Fruit fly (Drosophila melanogaster) whole organism, embryonic: Measurements from ENCODE around the gene CG11710.

Experiments used
- Atf6 ChIP-seq: fragments of 200-800 bp; sonication (Bioruptor generic); IDR thresholded peaks from 2 replicates; pipeline ENCODE4 v1.3.6; 2022; ENCODE audit warnings: missing biosample characterization, missing genetic modification characterization
- CG1024 ChIP-seq: fragments of 200-800 bp; sonication (Bioruptor generic); IDR thresholded peaks from 2 replicates; pipeline ENCODE4 v1.3.6; 2022; ENCODE audit warnings: missing biosample characterization, missing genetic modification characterization
- CG10654 ChIP-seq: fragments of 200-800 bp; sonication (Bioruptor generic); optimal IDR thresholded peaks from 2 replicates; lab custom pipeline; 2016; ENCODE audit warnings: missing biosample characterization, missing genetic modification characterization
- CG15479 ChIP-seq: fragments of 200-800 bp; sonication (Bioruptor generic); optimal IDR thresholded peaks from 3 replicates; lab custom pipeline; 2019; ENCODE audit warnings: missing biosample characterization, mild to moderate bottlenecking, missing genetic modification characterization, moderate library complexity
- CG2712 ChIP-seq: fragments of 200-800 bp; optimal IDR thresholded peaks from 3 replicates; lab custom pipeline; 2019; ENCODE audit warnings: missing biosample characterization, mild to moderate bottlenecking, missing genetic modification characterization, moderate library complexity
- CG30403 ChIP-seq: fragments of 200-800 bp; sonication (Bioruptor generic); optimal IDR thresholded peaks from 3 replicates; lab custom pipeline; 2016; ENCODE audit warnings: missing biosample characterization, missing genetic modification characterization
- CG3163 ChIP-seq: fragments of 200-800 bp; sonication (Bioruptor generic); optimal IDR thresholded peaks from 3 replicates; lab custom pipeline; 2016; ENCODE audit warnings: missing biosample characterization, missing genetic modification characterization
- CG3995 ChIP-seq: fragments of 200-800 bp; sonication (Bioruptor generic); optimal IDR thresholded peaks from 3 replicates; lab custom pipeline; 2016; ENCODE audit warnings: missing biosample characterization, missing genetic modification characterization
- CG43689 ChIP-seq: fragments of 200-800 bp; sonication (Bioruptor generic); IDR thresholded peaks from 2 replicates; pipeline ENCODE4 v1.3.6; 2022; ENCODE audit warnings: missing biosample characterization, missing genetic modification characterization
- CG4730 ChIP-seq: fragments of 200-800 bp; sonication (Bioruptor generic); IDR thresholded peaks from 2 replicates; pipeline ENCODE4 v1.3.6; 2022; ENCODE audit warnings: missing biosample characterization, missing genetic modification characterization
- CG4854 ChIP-seq: fragments of 200-800 bp; sonication (Bioruptor generic); optimal IDR thresholded peaks from 2 replicates; lab custom pipeline; 2016; ENCODE audit warnings: missing biosample characterization, missing genetic modification characterization, inconsistent platforms
- CG5953 ChIP-seq: fragments of 200-800 bp; sonication (Bioruptor generic); IDR thresholded peaks from 2 replicates; pipeline ENCODE4 v1.3.6; 2022; ENCODE audit warnings: missing biosample characterization, missing genetic modification characterization
- CkIIα-i1 ChIP-seq: fragments of 200-800 bp; sonication (Bioruptor generic); IDR thresholded peaks from 2 replicates; pipeline ENCODE4 v1.3.6; 2022; ENCODE audit warnings: missing biosample characterization, missing genetic modification characterization
- CrebB ChIP-seq: fragments of 200-800 bp; sonication (Bioruptor generic); optimal IDR thresholded peaks from 3 replicates; lab custom pipeline; 2018; ENCODE audit warnings: missing biosample characterization, mild to moderate bottlenecking, missing genetic modification characterization
- D19B ChIP-seq: fragments of 200-800 bp; sonication (Bioruptor generic); optimal IDR thresholded peaks from 2 replicates; lab custom pipeline; 2017; ENCODE audit warnings: missing biosample characterization, mild to moderate bottlenecking, missing genetic modification characterization
- Deaf1 ChIP-seq: fragments of 200-800 bp; optimal IDR thresholded peaks from 3 replicates; lab custom pipeline; 2019; ENCODE audit warnings: missing biosample characterization, mild to moderate bottlenecking, missing genetic modification characterization, moderate library complexity
- Drgx ChIP-seq: fragments of 200-800 bp; sonication (Bioruptor generic); IDR thresholded peaks from 2 replicates; pipeline ENCODE4 v1.3.6; 2022; ENCODE audit warnings: missing biosample characterization, missing genetic modification characterization
- Fer1 ChIP-seq: fragments of 200-800 bp; sonication (Bioruptor generic); optimal IDR thresholded peaks from 2 replicates; lab custom pipeline; 2017; ENCODE audit warnings: missing biosample characterization, mild to moderate bottlenecking, missing genetic modification characterization
- GATAe ChIP-seq: fragments of 200-800 bp; sonication (Bioruptor generic); conservative IDR thresholded peaks from 2 replicates; pipeline ENCODE4 v1.3.6; 2022; ENCODE audit warnings: missing biosample characterization, missing genetic modification characterization
- Gug ChIP-seq: fragments of 200-800 bp; sonication (Bioruptor generic); IDR thresholded peaks from 4 replicates; pipeline ENCODE4 v1.3.6; 2022; ENCODE audit warnings: missing biosample characterization, missing genetic modification characterization
- H2.0 ChIP-seq: fragments of 200-800 bp; sonication (Bioruptor generic); IDR thresholded peaks from 2 replicates; pipeline ENCODE4 v1.3.6; 2022; ENCODE audit warnings: missing biosample characterization, missing genetic modification characterization
- HLH3B ChIP-seq: fragments of 200-800 bp; sonication (Bioruptor generic); IDR thresholded peaks from 2 replicates; pipeline ENCODE4 v1.3.6; 2022; ENCODE audit warnings: missing biosample characterization, missing genetic modification characterization
- Hand ChIP-seq: fragments of 200-800 bp; sonication (Bioruptor generic); optimal IDR thresholded peaks from 2 replicates; lab custom pipeline; 2017; ENCODE audit warnings: mild to moderate bottlenecking, missing biosample characterization, missing genetic modification reagents, missing genetic modification characterization
- Hmx ChIP-seq: fragments of 200-800 bp; sonication (Bioruptor generic); optimal IDR thresholded peaks from 2 replicates; lab custom pipeline; 2016; ENCODE audit warnings: missing biosample characterization, missing genetic modification characterization
- MESR4 ChIP-seq: fragments of 200-800 bp; sonication (Bioruptor generic); optimal IDR thresholded peaks from 2 replicates; lab custom pipeline; 2018; ENCODE audit warnings: missing biosample characterization, mild to moderate bottlenecking, missing genetic modification characterization, moderate library complexity
- Med ChIP-seq: fragments of 200-800 bp; sonication (Bioruptor generic); peaks from one replicate; lab custom pipeline; 2016; ENCODE audit warnings: missing biosample characterization, missing genetic modification characterization, mild to moderate bottlenecking, inconsistent platforms, moderate library complexity
- NFAT ChIP-seq: fragments of 200-800 bp; sonication (Bioruptor generic); IDR thresholded peaks from 2 replicates; pipeline ENCODE4 v1.3.6; 2022; ENCODE audit warnings: missing biosample characterization, missing genetic modification characterization
- Pdp1 ChIP-seq, 2 experiments: fragments of 200-800 bp; sonication (Bioruptor generic); optimal IDR thresholded peaks; 3 replicates each; lab custom pipeline; 2016; ENCODE audit warnings: missing biosample characterization in 2 of 2, missing genetic modification characterization in 2 of 2, mild to moderate bottlenecking in 1 of 2, moderate library complexity in 1 of 2
- abd-A ChIP-seq: fragments of 200-800 bp; sonication (Bioruptor generic); optimal IDR thresholded peaks from 3 replicates; lab custom pipeline; 2019; ENCODE audit warnings: missing biosample characterization, mild to moderate bottlenecking, missing genetic modification characterization, moderate library complexity
- al ChIP-seq: fragments of 200-800 bp; sonication (Bioruptor generic); IDR thresholded peaks from 2 replicates; pipeline ENCODE4 v1.3.6; 2022; ENCODE audit warnings: missing biosample characterization, missing genetic modification characterization
- cg ChIP-seq: fragments of 200-800 bp; sonication (Bioruptor generic); optimal IDR thresholded peaks from 3 replicates; lab custom pipeline; 2019; ENCODE audit warnings: missing biosample characterization, mild to moderate bottlenecking, missing genetic modification characterization, moderate library complexity
- chif ChIP-seq, 2 experiments: fragments of 200-800 bp; sonication (Bioruptor generic); optimal IDR thresholded peaks; 3 replicates each; lab custom pipeline; 2016; ENCODE audit warnings: missing biosample characterization in 2 of 2, missing genetic modification characterization in 2 of 2
- disco-r ChIP-seq: fragments of 200-800 bp; sonication (Bioruptor generic); optimal IDR thresholded peaks from 2 replicates; lab custom pipeline; 2016; ENCODE audit warnings: missing biosample characterization, missing genetic modification characterization
- fru ChIP-seq: fragments of >200 bp; optimal IDR thresholded peaks from 2 replicates; lab custom pipeline; 2017
- fu2 ChIP-seq: fragments of 200-800 bp; sonication (Bioruptor generic); optimal IDR thresholded peaks from 2 replicates; lab custom pipeline; 2016; ENCODE audit warnings: missing biosample characterization, missing genetic modification characterization
- gem ChIP-seq: fragments of 200-800 bp; sonication (Bioruptor generic); optimal IDR thresholded peaks from 2 replicates; lab custom pipeline; 2019; ENCODE audit warnings: missing biosample characterization, mild to moderate bottlenecking, missing genetic modification characterization, moderate library complexity
- kni ChIP-seq: fragments of 200-800 bp; sonication (Bioruptor generic); optimal IDR thresholded peaks from 3 replicates; lab custom pipeline; 2017; ENCODE audit warnings: mild to moderate bottlenecking, missing biosample characterization, missing genetic modification reagents, missing genetic modification characterization
- mirr ChIP-seq: fragments of 200-800 bp; sonication (Bioruptor generic); optimal IDR thresholded peaks from 3 replicates; lab custom pipeline; 2018; ENCODE audit warnings: missing biosample characterization, mild to moderate bottlenecking, missing genetic modification characterization
- nau ChIP-seq: fragments of 200-800 bp; sonication (Bioruptor generic); optimal IDR thresholded peaks from 3 replicates; lab custom pipeline; 2017; ENCODE audit warnings: missing biosample characterization, mild to moderate bottlenecking, missing genetic modification characterization, missing genetic modification reagents
- pho ChIP-seq: fragments of 200-800 bp; sonication (Bioruptor generic); optimal IDR thresholded peaks from 2 replicates; lab custom pipeline; 2016; ENCODE audit warnings: missing biosample characterization, missing genetic modification characterization
- tna ChIP-seq: fragments of 200-800 bp; sonication (Bioruptor generic); IDR thresholded peaks from 2 replicates; pipeline ENCODE4 v1.3.6; 2022; ENCODE audit warnings: missing biosample characterization, missing genetic modification characterization; ENCODE audit not compliant: partially characterized antibody
- toy ChIP-seq: fragments of 200-800 bp; sonication (Bioruptor generic); IDR thresholded peaks from 2 replicates; pipeline ENCODE4 v1.3.6; 2022; ENCODE audit warnings: missing biosample characterization, missing genetic modification characterization
- ttk ChIP-seq: fragments of 200-800 bp; sonication (Bioruptor generic); IDR thresholded peaks from 2 replicates; pipeline ENCODE4 v2.1.2; 2022; ENCODE audit warnings: missing biosample characterization, missing genetic modification characterization

The CG11710 gene

dm6 chrX:20429482-20430204, at the start of gene CG11710, which contains the start of gene mal (continued):
- TF ChIP-seq abd-A (tag; lab: Kevin White, UChicago): no peak
- peak; percentile 13; the same call in 1 of the 2 replicates for TF ChIP-seq NFAT (GFP tag; lab: Robert Waterston, UW)
- TF ChIP-seq CrebB (tag; lab: Kevin White, UChicago): peak; percentile 11
- TF ChIP-seq ttk (GFP tag; lab: Robert Waterston, UW): peak; percentile 56; the same call in 1 of the 2 replicates
- TF ChIP-seq toy (GFP tag; lab: Robert Waterston, UW): no peak
- no peak; the same call in 1 of the 2 replicates for TF ChIP-seq CG43689
- TF ChIP-seq Pdp1 (GFP tag; optimal IDR thresholded peaks at IDR 0.05; lab: Kevin White, UChicago): peak; percentile 73 to 82
- peak; percentile 8 for TF ChIP-seq MESR4
- TF ChIP-seq CG15479 (GFP tag; lab: Kevin White, UChicago): no peak
- TF ChIP-seq CG4730 (GFP tag; lab: Robert Waterston, UW): peak; percentile 60; the same call in 1 of the 2 replicates
- no peak for TF ChIP-seq cg (GFP tag; lab: Kevin White, UChicago)
- TF ChIP-seq Hmx: peak; percentile 62
- peak; percentile 36 to 68 for TF ChIP-seq chif (GFP tag; optimal IDR thresholded peaks at IDR 0.05; lab: Kevin White, UChicago)
- peak; percentile 72 for TF ChIP-seq CG10654 (GFP tag; lab: Kevin White, UChicago)
- no peak for TF ChIP-seq CkIIα-i1 (GFP tag; lab: Robert Waterston, UW)
- no peak for TF ChIP-seq CG5953 (GFP tag; lab: Robert Waterston, UW)
- peak; percentile 8 for TF ChIP-seq CG3163 (GFP tag; lab: Kevin White, UChicago)
- TF ChIP-seq CG2712 (tag; lab: Kevin White, UChicago): peak; percentile 84
- peak; percentile 56; the same call in 1 of the 2 replicates for TF ChIP-seq al (GFP tag; lab: Robert Waterston, UW)
- peak; percentile 18 for TF ChIP-seq Hand (GFP tag; lab: Kevin White, UChicago)
- TF ChIP-seq gem (tag; lab: Kevin White, UChicago): no peak
- TF ChIP-seq fru (lab: Kevin White, UChicago): no peak
- TF ChIP-seq H2.0 (GFP tag; lab: Robert Waterston, UW): peak; percentile 50
- peak; percentile 63; the same call in 1 of the 2 replicates for TF ChIP-seq Drgx
- TF ChIP-seq nau (GFP tag; lab: Kevin White, UChicago): no peak
- peak; percentile 77 for TF ChIP-seq HLH3B
- peak; percentile 96 for TF ChIP-seq Med (GFP tag; lab: Kevin White, UChicago)
- peak; percentile 80 for TF ChIP-seq mirr (GFP tag; lab: Kevin White, UChicago)
- peak; percentile 53 for TF ChIP-seq fu2
- TF ChIP-seq Fer1 (GFP tag; lab: Kevin White, UChicago): peak; percentile 88
- TF ChIP-seq D19B (GFP tag; lab: Kevin White, UChicago): peak; percentile 83
- TF ChIP-seq GATAe (GFP tag; lab: Robert Waterston, UW): no peak
- TF ChIP-seq tna (GFP tag; lab: Robert Waterston, UW): peak; percentile 33; the same call in 1 of the 2 replicates
- peak; percentile 83 for TF ChIP-seq Atf6
- TF ChIP-seq pho (GFP tag; lab: Kevin White, UChicago): peak; percentile 48
- peak; percentile 74; the same call in 3 of the 4 replicates for TF ChIP-seq Gug
- TF ChIP-seq CG3995 (GFP tag; lab: Kevin White, UChicago): peak; percentile 66
- TF ChIP-seq kni: no peak
- no peak for TF ChIP-seq CG1024 (GFP tag; lab: Robert Waterston, UW)
- TF ChIP-seq CG30403 (GFP tag; lab: Kevin White, UChicago): peak; percentile 83
- TF ChIP-seq disco-r (GFP tag; lab: Kevin White, UChicago): no peak
- peak; percentile 63 for TF ChIP-seq Deaf1
- TF ChIP-seq CG4854 (GFP tag; lab: Kevin White, UChicago): peak; percentile 75
